Worm (Caenorhabditis elegans) whole organism, L1 larva: Measurements from ENCODE around the gene C13G5.2.

ENCODE experiments used
- C16A3.4 ChIP-seq: fragments of 150-350 bp; optimal IDR thresholded peaks from 2 replicates; lab custom pipeline; 2014; ENCODE audit warnings: missing biosample characterization, missing genetic modification characterization
- F16B12.6 ChIP-seq: fragments of 150-350 bp; optimal IDR thresholded peaks from 2 replicates; lab custom pipeline; 2014; ENCODE audit warnings: missing biosample characterization, missing genetic modification characterization
- aha-1 ChIP-seq: fragments of 150-350 bp; optimal IDR thresholded peaks from 2 replicates; lab custom pipeline; 2014; ENCODE audit warnings: missing biosample characterization, missing genetic modification characterization
- aly-2 ChIP-seq: fragments of 150-350 bp; optimal IDR thresholded peaks from 2 replicates; lab custom pipeline; 2014; ENCODE audit warnings: missing biosample characterization, missing genetic modification characterization
- ama-1 ChIP-seq: fragments of 150-350 bp; optimal IDR thresholded peaks from 2 replicates; lab custom pipeline; 2014
- blmp-1 ChIP-seq: fragments of 150-350 bp; optimal IDR thresholded peaks from 2 replicates; lab custom pipeline; 2014; ENCODE audit warnings: missing biosample characterization, missing genetic modification characterization
- ceh-63 ChIP-seq: fragments of 200-800 bp; sonication (Bioruptor generic); optimal IDR thresholded peaks from 2 replicates; lab custom pipeline; 2018; ENCODE audit warnings: mild to moderate bottlenecking, missing genetic modification characterization, missing compliant biosample characterization
- ceh-8 ChIP-seq: fragments of 200-800 bp; sonication (Bioruptor generic); optimal IDR thresholded peaks from 2 replicates; lab custom pipeline; 2018; ENCODE audit warnings: mild to moderate bottlenecking, missing genetic modification characterization, moderate library complexity, missing compliant biosample characterization
- ceh-88 ChIP-seq: fragments of 200-800 bp; sonication (Bioruptor generic); IDR thresholded peaks from 2 replicates; pipeline ENCODE4 v1.3.6; 2022; ENCODE audit warnings: missing genetic modification characterization, missing compliant biosample characterization
- dpl-1 ChIP-seq, 3 experiments: fragments of 150-350 bp in 2 of 3; sonication (generic microtip) in 1 of 3; optimal IDR thresholded peaks; 2 replicates each; lab custom pipeline; 2014 to 2017; ENCODE audit warnings: missing biosample characterization in 3 of 3, missing genetic modification characterization in 3 of 3, missing genetic modification reagents in 3 of 3
- dsc-1 ChIP-seq: sonication (generic microtip); optimal IDR thresholded peaks from 2 replicates; lab custom pipeline; 2016; ENCODE audit warnings: mild to moderate bottlenecking, missing genetic modification characterization, missing compliant biosample characterization
- efl-1 ChIP-seq, 4 experiments: fragments of 150-350 bp; optimal IDR thresholded peaks in 3 of 4; peaks in 1 of 4; 1 replicate in 1 of 4; 2 replicates in 3 of 4; lab custom pipeline; 2014; ENCODE audit warnings: missing biosample characterization in 2 of 4, missing genetic modification characterization in 2 of 4, missing genetic modification reagents in 2 of 4
- efl-3 ChIP-seq: fragments of 200-800 bp; sonication (Bioruptor generic); optimal IDR thresholded peaks from 2 replicates; lab custom pipeline; 2018; ENCODE audit warnings: mild to moderate bottlenecking, missing genetic modification characterization, missing compliant biosample characterization
- elt-2 ChIP-seq: sonication (generic microtip); optimal IDR thresholded peaks from 2 replicates; lab custom pipeline; 2016; ENCODE audit warnings: missing genetic modification characterization, mild to moderate bottlenecking, inconsistent platforms, missing compliant biosample characterization, missing genetic modification reagents
- elt-3 ChIP-seq, 6 experiments: fragments of 150-350 bp in 1 of 6; sonication (generic microtip); optimal IDR thresholded peaks; 2 replicates each; lab custom pipeline; 2017 to 2018; ENCODE audit warnings: missing biosample characterization in 6 of 6, missing genetic modification characterization in 6 of 6, inconsistent platforms in 1 of 6
- ets-5 ChIP-seq: fragments of 200-800 bp; sonication (Bioruptor generic); IDR thresholded peaks from 2 replicates; pipeline ENCODE4 v1.3.6; 2022; ENCODE audit warnings: missing genetic modification characterization, missing compliant biosample characterization
- irx-1 ChIP-seq: sonication (generic microtip); optimal IDR thresholded peaks from 2 replicates; lab custom pipeline; 2016; ENCODE audit warnings: missing genetic modification characterization, missing compliant biosample characterization
- jun-1 ChIP-seq: fragments of 150-350 bp; optimal IDR thresholded peaks from 2 replicates; lab custom pipeline; 2014; ENCODE audit warnings: missing biosample characterization, missing genetic modification reagents, missing genetic modification characterization
- lin-13 ChIP-seq: fragments of 150-350 bp; optimal IDR thresholded peaks from 2 replicates; lab custom pipeline; 2014; ENCODE audit warnings: missing biosample characterization, missing genetic modification reagents, missing genetic modification characterization
- lin-14 ChIP-seq: fragments of 200-800 bp; sonication (Bioruptor generic); optimal IDR thresholded peaks from 2 replicates; lab custom pipeline; 2018; ENCODE audit warnings: mild to moderate bottlenecking, missing genetic modification characterization, moderate library complexity, missing compliant biosample characterization
- lin-35 ChIP-seq, 2 experiments: fragments of 150-350 bp; optimal IDR thresholded peaks; 2 replicates each; lab custom pipeline; 2014; ENCODE audit warnings: missing biosample characterization in 2 of 2, missing genetic modification characterization in 2 of 2, missing genetic modification reagents in 2 of 2
- lir-3 ChIP-seq: sonication (generic microtip); optimal IDR thresholded peaks from 2 replicates; lab custom pipeline; 2016; ENCODE audit warnings: mild to moderate bottlenecking, missing genetic modification characterization, moderate library complexity, missing compliant biosample characterization; ENCODE audit not compliant: poor library complexity
- lsy-2 ChIP-seq, 2 experiments: fragments of 150-350 bp; optimal IDR thresholded peaks; 2 replicates each; lab custom pipeline; 2014; ENCODE audit warnings: missing biosample characterization in 2 of 2, missing genetic modification characterization in 2 of 2
- mdl-1 ChIP-seq, 2 experiments: fragments of 150-350 bp; optimal IDR thresholded peaks; 2 replicates each; lab custom pipeline; 2014 to 2017; ENCODE audit warnings: missing biosample characterization in 2 of 2, missing genetic modification characterization in 2 of 2, inconsistent platforms in 1 of 2
- nhr-11 ChIP-seq: fragments of 150-350 bp; optimal IDR thresholded peaks from 2 replicates; lab custom pipeline; 2014; ENCODE audit warnings: missing biosample characterization, missing genetic modification characterization
- nhr-12 ChIP-seq: sonication (generic microtip); optimal IDR thresholded peaks from 2 replicates; lab custom pipeline; 2017; ENCODE audit warnings: missing biosample characterization, missing genetic modification characterization
- nhr-20 ChIP-seq: sonication (generic microtip); optimal IDR thresholded peaks from 2 replicates; lab custom pipeline; 2016; ENCODE audit warnings: mild to moderate bottlenecking, missing genetic modification characterization, missing compliant biosample characterization
- nhr-237 ChIP-seq: fragments of 150-350 bp; optimal IDR thresholded peaks from 2 replicates; lab custom pipeline; 2014; ENCODE audit warnings: missing biosample characterization, missing genetic modification characterization
- nhr-47 ChIP-seq: sonication (generic microtip); optimal IDR thresholded peaks from 2 replicates; lab custom pipeline; 2016; ENCODE audit warnings: mild to moderate bottlenecking, missing genetic modification characterization, moderate library complexity, missing compliant biosample characterization
- nhr-71 ChIP-seq: sonication (generic microtip); optimal IDR thresholded peaks from 2 replicates; lab custom pipeline; 2016; ENCODE audit warnings: mild to moderate bottlenecking, missing genetic modification characterization, moderate library complexity, missing compliant biosample characterization
- nhr-77 ChIP-seq: fragments of 150-350 bp; optimal IDR thresholded peaks from 2 replicates; lab custom pipeline; 2014; ENCODE audit warnings: missing biosample characterization, missing genetic modification characterization
- nhr-84 ChIP-seq: sonication (generic microtip); optimal IDR thresholded peaks from 2 replicates; lab custom pipeline; 2017; ENCODE audit warnings: missing biosample characterization, missing genetic modification characterization
- nhr-85 ChIP-seq: sonication (generic microtip); peaks from one replicate; lab custom pipeline; 2016; ENCODE audit warnings: missing genetic modification characterization, inconsistent platforms, missing compliant biosample characterization
- nhr-90 ChIP-seq: sonication (generic microtip); optimal IDR thresholded peaks from 2 replicates; lab custom pipeline; 2016; ENCODE audit warnings: mild to moderate bottlenecking, missing genetic modification characterization, missing compliant biosample characterization; ENCODE audit not compliant: poor library complexity
- pqm-1 ChIP-seq: sonication (generic microtip); optimal IDR thresholded peaks from 3 replicates; lab custom pipeline; 2017; ENCODE audit warnings: missing biosample characterization, missing genetic modification characterization
- rnt-1 ChIP-seq: sonication (generic microtip); optimal IDR thresholded peaks from 2 replicates; lab custom pipeline; 2016; ENCODE audit warnings: mild to moderate bottlenecking, missing genetic modification characterization, moderate library complexity, missing compliant biosample characterization
- skn-1 ChIP-seq: fragments of 150-350 bp; optimal IDR thresholded peaks from 2 replicates; lab custom pipeline; 2014; ENCODE audit warnings: missing biosample characterization, missing genetic modification characterization
- snpc-4 ChIP-seq: fragments of 150-350 bp; optimal IDR thresholded peaks from 2 replicates; lab custom pipeline; 2014; ENCODE audit warnings: missing biosample characterization, missing genetic modification characterization
- snu-23 ChIP-seq: sonication (generic microtip); optimal IDR thresholded peaks from 2 replicates; lab custom pipeline; 2016; ENCODE audit warnings: missing genetic modification characterization, missing compliant biosample characterization
- swsn-7 ChIP-seq: sonication (generic microtip); optimal IDR thresholded peaks from 2 replicates; lab custom pipeline; 2016; ENCODE audit warnings: missing genetic modification characterization, missing compliant biosample characterization
- tbx-2 ChIP-seq: sonication (generic microtip); optimal IDR thresholded peaks from 2 replicates; lab custom pipeline; 2016; ENCODE audit warnings: missing genetic modification characterization, missing compliant biosample characterization
- tlp-1 ChIP-seq: fragments of 150-350 bp; optimal IDR thresholded peaks from 2 replicates; lab custom pipeline; 2014; ENCODE audit warnings: missing biosample characterization, missing genetic modification characterization
- unc-130 ChIP-seq: fragments of 150-350 bp; optimal IDR thresholded peaks from 2 replicates; lab custom pipeline; 2017; ENCODE audit warnings: missing biosample characterization, missing genetic modification characterization, inconsistent platforms
- unc-62 ChIP-seq: fragments of 150-350 bp; optimal IDR thresholded peaks from 2 replicates; lab custom pipeline; 2014; ENCODE audit warnings: missing biosample characterization, missing genetic modification reagents, missing genetic modification characterization
- xbp-1 ChIP-seq: sonication (generic microtip); optimal IDR thresholded peaks from 2 replicates; lab custom pipeline; 2016; ENCODE audit warnings: missing genetic modification characterization, missing compliant biosample characterization
- ztf-11 ChIP-seq, 2 experiments: sonication (generic microtip); optimal IDR thresholded peaks; 2 replicates each; lab custom pipeline; 2016 to 2017; ENCODE audit warnings: missing genetic modification characterization in 2 of 2, missing biosample characterization in 1 of 2, missing compliant biosample characterization in 1 of 2
- ztf-4 ChIP-seq: fragments of 150-350 bp; optimal IDR thresholded peaks from 2 replicates; lab custom pipeline; 2014; ENCODE audit warnings: missing biosample characterization, missing genetic modification characterization

C13G5.2 gene

ce11 chrIII:8653457-8653856 is 35.2 kb upstream of the C13G5.2 start:
- no peak for TF ChIP-seq ztf-11 (tag; optimal IDR thresholded peaks at IDR 0.05; lab: Kevin White, UChicago)
- no peak for TF ChIP-seq ets-5
- TF ChIP-seq snpc-4 (tag; lab: Kevin White, UChicago), result no peak
- TF ChIP-seq ceh-8 (GFP tag; lab: Kevin White, UChicago), result no peak
- TF ChIP-seq blmp-1, result no peak
- no peak for TF ChIP-seq unc-62 (GFP tag; lab: Kevin White, UChicago)

DNA sequence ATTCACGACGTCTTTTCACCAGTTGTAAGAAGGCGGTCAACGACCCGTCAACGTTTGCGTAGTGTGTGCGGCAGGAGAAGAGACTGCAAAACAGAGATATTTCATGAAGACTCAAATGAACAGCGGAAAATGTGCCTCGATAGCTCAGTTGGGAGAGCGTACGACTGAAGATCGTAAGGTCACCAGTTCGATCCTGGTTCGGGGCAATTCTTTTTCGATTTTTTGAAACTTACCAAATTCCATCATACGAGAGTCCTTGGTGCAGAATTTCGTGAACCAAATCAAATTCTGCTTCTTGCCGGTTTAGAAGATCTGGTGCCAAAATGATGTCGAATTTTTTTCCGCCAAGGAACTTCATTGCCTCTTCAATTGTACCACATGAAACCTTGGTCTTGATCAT is 34.7 kb upstream of the C13G5.2 start:
- TF ChIP-seq efl-1 (optimal IDR thresholded peaks at IDR 0.05; lab: Kevin White, UChicago), result peak; percentile 14 to 38
- TF ChIP-seq efl-1 (GFP tag; optimal IDR thresholded peaks at IDR 0.05 in 1 of 2; lab: Kevin White, UChicago), result peak; percentile 7 to 8
- peak; percentile 12 for TF ChIP-seq lin-13 (GFP tag; lab: Kevin White, UChicago)
- peak in 2 of 3 experiments; percentile 12 to 23 for TF ChIP-seq dpl-1 (GFP tag; optimal IDR thresholded peaks at IDR 0.05; lab: Kevin White, UChicago)
- TF ChIP-seq nhr-85, result peak; percentile 80
- TF ChIP-seq elt-2 (tag; lab: Kevin White, UChicago), result no peak
- no peak for TF ChIP-seq skn-1
- peak; percentile 23 for TF ChIP-seq C16A3.4 (tag; lab: Kevin White, UChicago)
- TF ChIP-seq lsy-2 (tag; optimal IDR thresholded peaks at IDR 0.05; lab: Kevin White, UChicago), result peak; percentile 23 to 45
- TF ChIP-seq lin-14 (GFP tag; lab: Kevin White, UChicago), result peak; percentile 36
- peak; percentile 54 for TF ChIP-seq nhr-71 (tag; lab: Kevin White, UChicago)
- TF ChIP-seq ets-5, result no peak
- TF ChIP-seq mdl-1 (tag; optimal IDR thresholded peaks at IDR 0.05; lab: Kevin White, UChicago), result peak in 1 of 2 experiments; percentile 4
- TF ChIP-seq snu-23 (GFP tag; lab: Kevin White, UChicago), result peak; percentile 46
- no peak for TF ChIP-seq unc-130 (tag; lab: Kevin White, UChicago)
- TF ChIP-seq lin-35 (GFP tag; optimal IDR thresholded peaks at IDR 0.05; lab: Kevin White, UChicago), result peak; percentile 27 to 62
- no peak for TF ChIP-seq ztf-4 (tag; lab: Kevin White, UChicago)
- TF ChIP-seq dsc-1, result peak; percentile 39
- peak; percentile 42 for TF ChIP-seq rnt-1
- TF ChIP-seq xbp-1 (tag; lab: Kevin White, UChicago), result peak; percentile 12
- peak; percentile 31 for TF ChIP-seq swsn-7 (tag; lab: Kevin White, UChicago)
- TF ChIP-seq nhr-47 (tag; lab: Kevin White, UChicago), result peak; percentile 38
- peak; percentile 2 for TF ChIP-seq aly-2 (tag; lab: Kevin White, UChicago)
- TF ChIP-seq nhr-20, result peak; percentile 34
- TF ChIP-seq ama-1 (lab: Kevin White, UChicago), result peak; percentile 1
- TF ChIP-seq nhr-77, result no peak

- TF ChIP-seq aha-1 (tag; lab: Kevin White, UChicago) (no peak), nhr-12 (tag; lab: Kevin White, UChicago) (no peak), nhr-90 (peak; percentile 47), nhr-71 (tag; lab: Kevin White, UChicago) (no peak), mdl-1 (tag; optimal IDR thresholded peaks at IDR 0.05; lab: Kevin White, UChicago) (no peak), nhr-237 (tag; lab: Kevin White, UChicago) (no peak), lir-3 (no peak), unc-130 (tag; lab: Kevin White, UChicago) (no peak), snpc-4 (tag; lab: Kevin White, UChicago) (no peak), nhr-11 (tag; lab: Kevin White, UChicago) (no peak), skn-1 (no peak), nhr-84 (tag; lab: Kevin White, UChicago) (no peak), irx-1 (tag; lab: Kevin White, UChicago) (no peak), ama-1 (lab: Kevin White, UChicago) (peak; percentile 88), ceh-63 (GFP tag; lab: Kevin White, UChicago) (no peak), lsy-2 (tag; optimal IDR thresholded peaks at IDR 0.05; lab: Kevin White, UChicago) (no peak), ceh-88 (GFP tag; lab: Robert Waterston, UW) (0 out of 2 replicates have a peak, but pooled peaks have one; percentile 31), nhr-77 (no peak), efl-3 (GFP tag; lab: Kevin White, UChicago) (no peak), elt-2 (tag; lab: Kevin White, UChicago) (peak; percentile 3), tlp-1 (tag; lab: Kevin White, UChicago) (no peak), lin-35 (GFP tag; optimal IDR thresholded peaks at IDR 0.05; lab: Kevin White, UChicago) (no peak), nhr-20 (peak; percentile 0), F16B12.6 (tag; lab: Kevin White, UChicago) (no peak), ets-5 (no peak), pqm-1 (no peak), jun-1 (tag; lab: Kevin White, UChicago) (no peak), lin-13 (GFP tag; lab: Kevin White, UChicago) (no peak), tbx-2 (tag; lab: Kevin White, UChicago) (peak; percentile 13), elt-3 (tag; optimal IDR thresholded peaks at IDR 0.05; lab: Kevin White, UChicago) (no peak)
Observed at ce11 chrIII:8652112-8652694, 33.9 kb upstream of the C13G5.2 start.
